Worm (Caenorhabditis elegans): ENCODE data around the gene lin-12.

DNA sequence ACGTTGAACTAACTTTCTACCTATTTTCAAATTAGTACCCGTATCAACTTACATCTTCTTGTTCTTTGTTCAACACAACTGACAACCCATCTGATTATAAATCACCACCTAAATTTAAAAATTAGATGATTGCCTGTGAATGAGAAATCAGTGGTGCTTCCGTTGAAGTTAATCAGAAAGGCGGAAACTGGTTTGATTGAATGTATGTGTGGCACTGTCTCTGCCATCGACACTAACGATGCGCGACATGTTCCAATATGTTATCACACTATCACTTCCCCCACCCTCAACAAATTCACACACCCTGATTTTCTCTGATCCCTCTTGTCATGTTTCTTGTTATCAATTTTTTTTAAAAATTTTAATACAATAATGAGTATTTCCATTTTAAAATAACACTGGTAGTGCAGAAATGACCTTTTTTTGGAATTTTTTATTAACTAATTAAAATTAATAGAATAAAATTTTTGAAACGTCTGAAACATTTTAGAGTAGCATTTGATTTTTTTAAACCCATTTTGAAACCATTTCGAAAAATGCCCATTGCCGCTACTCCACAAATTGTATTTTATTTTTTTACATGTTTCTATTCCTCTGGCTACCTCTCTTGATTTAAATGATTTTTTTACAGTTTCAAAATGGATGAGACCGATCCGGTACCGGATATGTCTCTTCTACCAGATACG lies 47.8 kb upstream of the lin-12 start, which contains the start of gene ced-11:
- TF ChIP-seq unc-39 (tag; optimal IDR thresholded peaks at IDR 0.05) (no peak), snpc-4 (tag; optimal IDR thresholded peaks at IDR 0.05) (no peak), ztf-4 (tag; optimal IDR thresholded peaks at IDR 0.05) (no peak), lsy-12 (tag; optimal IDR thresholded peaks at IDR 0.05) (no peak), fkh-10 (GFP tag; optimal IDR thresholded peaks at IDR 0.05) (no peak), daf-12 (tag; optimal IDR thresholded peaks at IDR 0.05) (no peak), nhr-77 (tag; optimal IDR thresholded peaks at IDR 0.05) (no peak), elt-1 (tag; optimal IDR thresholded peaks at IDR 0.05) (no peak), fos-1 (tag; optimal IDR thresholded peaks at IDR 0.05) (no peak), unc-62 (GFP tag; optimal IDR thresholded peaks at IDR 0.05) (no peak), ama-1 (optimal IDR thresholded peaks at IDR 0.05) (no peak)
